Fruit fly (Drosophila melanogaster): ENCODE data around the gene oc.

The oc gene

DNA sequence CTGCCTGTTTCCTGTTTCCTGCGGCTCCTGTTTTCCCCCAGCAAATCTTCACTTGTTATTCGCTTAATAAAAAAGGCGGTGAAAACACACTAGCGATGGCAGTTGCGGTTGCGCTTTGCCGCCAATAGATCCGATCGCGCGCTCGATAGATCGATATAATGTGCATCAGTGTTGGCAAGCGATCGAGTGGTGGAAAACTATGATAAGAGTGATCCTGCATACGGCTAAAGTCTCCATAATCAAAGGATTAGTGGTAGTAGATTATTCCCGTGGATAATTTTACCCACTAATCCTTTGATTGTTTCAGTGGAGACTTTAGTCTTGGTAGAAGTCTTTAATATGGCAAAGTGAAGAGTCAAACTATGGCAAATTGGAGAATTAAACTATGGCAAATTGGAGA, 44.3 kb downstream of the oc start, which contains the start of gene Caf1-180 (continued):
- no peak for TF ChIP-seq Atf-2 (GFP tag; optimal IDR thresholded peaks at IDR 0.05)
- TF ChIP-seq CoRest (tag; optimal IDR thresholded peaks at IDR 0.05), result peak; percentile 53
- TF ChIP-seq CG11085 (GFP tag; IDR thresholded peaks at IDR 0.05), result no peak
- TF ChIP-seq CG5180 (GFP tag; optimal IDR thresholded peaks at IDR 0.05), result no peak
- TF ChIP-seq zen2 (GFP tag; IDR thresholded peaks at IDR 0.05; ENCODE audit: partially characterized antibody), result peak; percentile 58; the same call in 1 of the 3 replicates
- no peak for TF ChIP-seq otp (GFP tag; IDR thresholded peaks at IDR 0.05)
- no peak for TF ChIP-seq CG8924 (tag; optimal IDR thresholded peaks at IDR 0.05)
- TF ChIP-seq CG2116 (GFP tag; optimal IDR thresholded peaks at IDR 0.05), result peak; percentile 58
- no peak for TF ChIP-seq bab2 (GFP tag; optimal IDR thresholded peaks at IDR 0.05)
- peak; percentile 25 for TF ChIP-seq bcd (GFP tag; optimal IDR thresholded peaks at IDR 0.05)
- TF ChIP-seq CG17328 (GFP tag; IDR thresholded peaks at IDR 0.05), result no peak
- peak; percentile 25 for TF ChIP-seq grau (tag; optimal IDR thresholded peaks at IDR 0.05)
- peak; percentile 20 for TF ChIP-seq CG12942 (GFP tag; optimal IDR thresholded peaks at IDR 0.05)
- TF ChIP-seq HLH3B (GFP tag; IDR thresholded peaks at IDR 0.05), result no peak
- no peak for TF ChIP-seq pan (optimal IDR thresholded peaks at IDR 0.05)
- no peak for TF ChIP-seq pan (GFP tag; optimal IDR thresholded peaks at IDR 0.05 in 1 of 2, IDR thresholded peaks at IDR 0.05 in 1 of 2)
- no peak for TF ChIP-seq az2 (GFP tag; optimal IDR thresholded peaks at IDR 0.05)
- no peak for TF ChIP-seq br (optimal IDR thresholded peaks at IDR 0.05)
- no peak for TF ChIP-seq Trl (optimal IDR thresholded peaks at IDR 0.05)
- TF ChIP-seq Trl (GFP tag; optimal IDR thresholded peaks at IDR 0.05), result peak; percentile 14
- peak; percentile 65 for TF ChIP-seq CTCF (GFP tag; optimal IDR thresholded peaks at IDR 0.05)
- no peak for TF ChIP-seq CG9817 (tag; optimal IDR thresholded peaks at IDR 0.05)
- no peak for TF ChIP-seq Hr3 (GFP tag; optimal IDR thresholded peaks at IDR 0.05)
- TF ChIP-seq sr (GFP tag; IDR thresholded peaks at IDR 0.05), result no peak
- peak; percentile 92 for TF ChIP-seq Kr (GFP tag; optimal IDR thresholded peaks at IDR 0.05)
- TF ChIP-seq Fer1 (GFP tag; optimal IDR thresholded peaks at IDR 0.05), result no peak
- TF ChIP-seq CG13424 (tag; optimal IDR thresholded peaks at IDR 0.05), result no peak
- no peak for TF ChIP-seq CG9609 (GFP tag; optimal IDR thresholded peaks at IDR 0.05)
- no peak for TF ChIP-seq CG6654 (GFP tag; optimal IDR thresholded peaks at IDR 0.05)
- no peak for TF ChIP-seq Poxn (GFP tag; IDR thresholded peaks at IDR 0.05)
- TF ChIP-seq fu2 (GFP tag; optimal IDR thresholded peaks at IDR 0.05), result peak; percentile 1
- no peak for TF ChIP-seq CG31365 (tag; optimal IDR thresholded peaks at IDR 0.05)
- no peak for TF ChIP-seq CG7372 (GFP tag; IDR thresholded peaks at IDR 0.05)
- TF ChIP-seq zf30C (GFP tag; optimal IDR thresholded peaks at IDR 0.05), result no peak
- TF ChIP-seq sob (GFP tag; IDR thresholded peaks at IDR 0.05), result no peak
- no peak for TF ChIP-seq CG10274 (GFP tag; optimal IDR thresholded peaks at IDR 0.05)
- TF ChIP-seq CG2889 (GFP tag; IDR thresholded peaks at IDR 0.05), result no peak
- TF ChIP-seq Hmx (GFP tag; optimal IDR thresholded peaks at IDR 0.05), result no peak
- peak; percentile 83 for TF ChIP-seq Scr (GFP tag; IDR thresholded peaks at IDR 0.05; ENCODE audit: partially characterized antibody)
- no peak for TF ChIP-seq CG17612 (GFP tag; IDR thresholded peaks at IDR 0.05)
- no peak for TF ChIP-seq Drgx (GFP tag; IDR thresholded peaks at IDR 0.05)
- no peak for TF ChIP-seq CG9727 (GFP tag; optimal IDR thresholded peaks at IDR 0.05)
- no peak for TF ChIP-seq CG30403 (GFP tag; optimal IDR thresholded peaks at IDR 0.05)
- TF ChIP-seq CG3281 (GFP tag; optimal IDR thresholded peaks at IDR 0.05), result no peak
- no peak for TF ChIP-seq esg (GFP tag; conservative IDR thresholded peaks at IDR 0.05)
- TF ChIP-seq ash1 (GFP tag; optimal IDR thresholded peaks at IDR 0.05), result no peak
- TF ChIP-seq CG13123 (GFP tag; optimal IDR thresholded peaks at IDR 0.05), result no peak
- no peak for TF ChIP-seq CG8388 (GFP tag; optimal IDR thresholded peaks at IDR 0.05)
- no peak for TF ChIP-seq tll (GFP tag; optimal IDR thresholded peaks at IDR 0.05)
- TF ChIP-seq Adf1 (GFP tag; IDR thresholded peaks at IDR 0.05), result no peak
- no peak for TF ChIP-seq CG7745 (tag; optimal IDR thresholded peaks at IDR 0.05)
- peak; percentile 12 for TF ChIP-seq grn (GFP tag; optimal IDR thresholded peaks at IDR 0.05)
- no peak for TF ChIP-seq gcm (GFP tag; optimal IDR thresholded peaks at IDR 0.05)
- TF ChIP-seq CG11456 (GFP tag; IDR thresholded peaks at IDR 0.05), result peak; percentile 49; the same call in 1 of the 3 replicates
